Fruit fly (Drosophila melanogaster) whole organism, pupa: Measurements from ENCODE around the gene CG34181.

Experiments
- CG10348 ChIP-seq: fragments of 200-800 bp; sonication (Bioruptor generic); IDR thresholded peaks from 2 replicates; pipeline ENCODE4 v1.3.6; 2022; ENCODE audit warnings: missing biosample characterization, missing genetic modification characterization
- CG12605 ChIP-seq: fragments of 200-800 bp; sonication (Bioruptor generic); IDR thresholded peaks from 2 replicates; pipeline ENCODE4 v1.3.6; 2022; ENCODE audit warnings: missing biosample characterization, missing genetic modification characterization
- CG13204 ChIP-seq: fragments of 200-800 bp; sonication (Bioruptor generic); optimal IDR thresholded peaks from 2 replicates; lab custom pipeline; 2018; ENCODE audit warnings: missing biosample characterization, mild to moderate bottlenecking, missing genetic modification characterization, moderate library complexity
- CG14655 ChIP-seq: fragments of 200-800 bp; sonication (Bioruptor generic); optimal IDR thresholded peaks from 3 replicates; lab custom pipeline; 2017; ENCODE audit warnings: mild to moderate bottlenecking, missing biosample characterization, missing genetic modification reagents, missing genetic modification characterization
- CG15710 ChIP-seq: fragments of 200-800 bp; sonication (Bioruptor generic); optimal IDR thresholded peaks from 2 replicates; lab custom pipeline; 2018; ENCODE audit warnings: missing biosample characterization, mild to moderate bottlenecking, missing genetic modification characterization, moderate library complexity
- CG17806 ChIP-seq: fragments of 200-800 bp; sonication (Bioruptor generic); optimal IDR thresholded peaks from 2 replicates; lab custom pipeline; 2018; ENCODE audit warnings: missing biosample characterization, mild to moderate bottlenecking, missing genetic modification characterization, moderate library complexity
- CG32121 ChIP-seq: fragments of 200-800 bp; sonication (Bioruptor generic); IDR thresholded peaks from 2 replicates; pipeline ENCODE4 v1.3.6; 2022; ENCODE audit warnings: missing biosample characterization, missing genetic modification characterization
- CG34367 ChIP-seq: fragments of 200-800 bp; sonication (Bioruptor generic); optimal IDR thresholded peaks from 2 replicates; lab custom pipeline; 2018; ENCODE audit warnings: missing biosample characterization, mild to moderate bottlenecking, missing genetic modification characterization
- CG4496 ChIP-seq: fragments of 200-800 bp; sonication (Bioruptor generic); IDR thresholded peaks from 3 replicates; pipeline ENCODE4 v1.3.6; 2022; ENCODE audit warnings: missing biosample characterization, missing genetic modification characterization
- CG8159 ChIP-seq: fragments of 200-800 bp; sonication (Bioruptor generic); optimal IDR thresholded peaks from 3 replicates; lab custom pipeline; 2018; ENCODE audit warnings: missing biosample characterization, mild to moderate bottlenecking, missing genetic modification characterization, moderate library complexity
- CG8301 ChIP-seq: fragments of 200-800 bp; sonication (Bioruptor generic); optimal IDR thresholded peaks from 2 replicates; lab custom pipeline; 2018; ENCODE audit warnings: missing biosample characterization, mild to moderate bottlenecking, missing genetic modification characterization
- CG9948 ChIP-seq: fragments of 200-800 bp; sonication (Bioruptor generic); optimal IDR thresholded peaks from 2 replicates; lab custom pipeline; 2018; ENCODE audit warnings: missing biosample characterization, mild to moderate bottlenecking, missing genetic modification characterization, moderate library complexity
- D1 ChIP-seq: fragments of 200-800 bp; sonication (Bioruptor generic); optimal IDR thresholded peaks from 2 replicates; lab custom pipeline; 2018; ENCODE audit warnings: missing biosample characterization, mild to moderate bottlenecking, missing genetic modification characterization, moderate library complexity
- EcR ChIP-seq: fragments of 200-800 bp; sonication (Bioruptor generic); optimal IDR thresholded peaks from 3 replicates; lab custom pipeline; 2019; ENCODE audit warnings: missing biosample characterization, missing genetic modification characterization, mild to moderate bottlenecking, moderate library complexity, missing genetic modification reagents
- Ets98B ChIP-seq: fragments of 200-800 bp; sonication (Bioruptor generic); IDR thresholded peaks from 2 replicates; pipeline ENCODE4 v1.3.6; 2022; ENCODE audit warnings: missing biosample characterization, missing genetic modification characterization
- Pif1A ChIP-seq: fragments of 200-800 bp; sonication (Bioruptor generic); optimal IDR thresholded peaks from 3 replicates; lab custom pipeline; 2016; ENCODE audit warnings: missing biosample characterization, missing genetic modification characterization
- Pif1B ChIP-seq: fragments of 200-800 bp; sonication (Bioruptor generic); optimal IDR thresholded peaks from 3 replicates; lab custom pipeline; 2016; ENCODE audit warnings: missing biosample characterization, missing genetic modification characterization
- Snoo ChIP-seq: fragments of 200-800 bp; sonication (Bioruptor generic); optimal IDR thresholded peaks from 3 replicates; lab custom pipeline; 2017; ENCODE audit warnings: missing biosample characterization, mild to moderate bottlenecking, missing genetic modification characterization, inconsistent platforms
- fd96Ca ChIP-seq: fragments of 200-800 bp; sonication (Bioruptor generic); IDR thresholded peaks from 3 replicates; pipeline ENCODE4 v1.3.6; 2022; ENCODE audit warnings: missing biosample characterization, missing genetic modification characterization
- gl ChIP-seq: fragments of 200-800 bp; sonication (Bioruptor generic); optimal IDR thresholded peaks from 2 replicates; lab custom pipeline; 2018; ENCODE audit warnings: missing biosample characterization, mild to moderate bottlenecking, missing genetic modification characterization
- rn ChIP-seq: fragments of 200-800 bp; sonication (Bioruptor generic); IDR thresholded peaks from 2 replicates; pipeline ENCODE4 v1.3.6; 2022; ENCODE audit warnings: missing biosample characterization, missing genetic modification characterization

The CG34181 gene

dm6 chr2L:9367340-9367739 lies at the start of gene CG34181:
CG34181 (plus strand) TSS chr2L:9367640.
- TF ChIP-seq Snoo (tag; lab: Kevin White, UChicago) (no peak), CG13204 (GFP tag; lab: Kevin White, UChicago) (no peak), fd96Ca (no peak), gl (no peak), D1 (no peak), CG15710 (tag; lab: Kevin White, UChicago) (no peak), EcR (GFP tag; lab: Kevin White, UChicago) (no peak), Ets98B (GFP tag; lab: Robert Waterston, UW) (no peak), CG8159 (tag; lab: Kevin White, UChicago) (no peak), Pif1A (GFP tag; lab: Kevin White, UChicago) (no peak), CG14655 (no peak), CG9948 (tag; lab: Kevin White, UChicago) (no peak), CG12605 (GFP tag; lab: Robert Waterston, UW) (no peak)

dm6 chr2L:9321022-9321421 lies 46.4 kb upstream of the CG34181 start:
- TF ChIP-seq CG32121 (GFP tag; lab: Robert Waterston, UW): no peak
- no peak for TF ChIP-seq CG10348 (GFP tag; lab: Robert Waterston, UW)
- TF ChIP-seq rn (GFP tag; lab: Robert Waterston, UW): no peak
- TF ChIP-seq fd96Ca: no peak
- TF ChIP-seq CG34367 (tag; lab: Kevin White, UChicago): no peak
- TF ChIP-seq D1: no peak
- no peak for TF ChIP-seq CG4496 (GFP tag; lab: Robert Waterston, UW)
- no peak for TF ChIP-seq Snoo (tag; lab: Kevin White, UChicago)
- no peak for TF ChIP-seq CG14655
- no peak for TF ChIP-seq CG17806
- TF ChIP-seq, all 21 proteins: peak for 0

dm6 chr2L:9327444-9327843 lies 40.0 kb upstream of the CG34181 start, which contains the start of gene CG17005:
CG17005 (plus strand) TSS chr2L:9327744.
- TF ChIP-seq Snoo (tag; lab: Kevin White, UChicago) (no peak), CG34367 (tag; lab: Kevin White, UChicago) (no peak), CG32121 (GFP tag; lab: Robert Waterston, UW) (no peak), CG13204 (GFP tag; lab: Kevin White, UChicago) (no peak), CG4496 (GFP tag; lab: Robert Waterston, UW) (no peak), CG8159 (tag; lab: Kevin White, UChicago) (no peak), Pif1A (GFP tag; lab: Kevin White, UChicago) (no peak), CG14655 (no peak), Pif1B (GFP tag; lab: Kevin White, UChicago) (no peak), CG15710 (tag; lab: Kevin White, UChicago) (no peak), CG12605 (GFP tag; lab: Robert Waterston, UW) (no peak)

dm6 chr2L:9330628-9331027 lies 36.8 kb upstream of the CG34181 start, which contains the start of gene Cks30A:
Cks30A (plus strand) TSS chr2L:9330763.
- TF ChIP-seq CG32121 (GFP tag; lab: Robert Waterston, UW): no peak
- no peak for TF ChIP-seq CG4496 (GFP tag; lab: Robert Waterston, UW)
- TF ChIP-seq Pif1A (GFP tag; lab: Kevin White, UChicago): no peak
- TF ChIP-seq CG9948 (tag; lab: Kevin White, UChicago): no peak
- TF ChIP-seq CG13204 (GFP tag; lab: Kevin White, UChicago): no peak
- TF ChIP-seq CG15710 (tag; lab: Kevin White, UChicago): no peak
- TF ChIP-seq Ets98B (GFP tag; lab: Robert Waterston, UW): no peak
- no peak for TF ChIP-seq gl
- no peak for TF ChIP-seq CG8159 (tag; lab: Kevin White, UChicago)
- TF ChIP-seq CG17806: no peak
- TF ChIP-seq Snoo (tag; lab: Kevin White, UChicago): no peak
- TF ChIP-seq fd96Ca: no peak
- no peak for TF ChIP-seq CG10348 (GFP tag; lab: Robert Waterston, UW)
- TF ChIP-seq Pif1B (GFP tag; lab: Kevin White, UChicago): no peak
- no peak for TF ChIP-seq CG12605 (GFP tag; lab: Robert Waterston, UW)
- TF ChIP-seq CG34367 (tag; lab: Kevin White, UChicago): no peak
- TF ChIP-seq CG8301 (tag; lab: Kevin White, UChicago): no peak
- TF ChIP-seq D1: no peak
- no peak for TF ChIP-seq rn (GFP tag; lab: Robert Waterston, UW)
- TF ChIP-seq CG14655: no peak

- no peak for TF ChIP-seq D1
- no peak for TF ChIP-seq rn (GFP tag; lab: Robert Waterston, UW)
- no peak for TF ChIP-seq CG8159 (tag; lab: Kevin White, UChicago)
- TF ChIP-seq CG17806: no peak
- no peak for TF ChIP-seq EcR (GFP tag; lab: Kevin White, UChicago)
- TF ChIP-seq Ets98B (GFP tag; lab: Robert Waterston, UW): no peak
- no peak for TF ChIP-seq CG34367 (tag; lab: Kevin White, UChicago)
- TF ChIP-seq CG32121 (GFP tag; lab: Robert Waterston, UW): no peak
- TF ChIP-seq Snoo (tag; lab: Kevin White, UChicago): no peak
- no peak for TF ChIP-seq Pif1B (GFP tag; lab: Kevin White, UChicago)
- no peak for TF ChIP-seq CG14655
- TF ChIP-seq CG12605 (GFP tag; lab: Robert Waterston, UW): no peak
- no peak for TF ChIP-seq Pif1A (GFP tag; lab: Kevin White, UChicago)
- no peak for TF ChIP-seq CG9948 (tag; lab: Kevin White, UChicago)
- TF ChIP-seq CG13204 (GFP tag; lab: Kevin White, UChicago): no peak
- no peak for TF ChIP-seq gl
- no peak for TF ChIP-seq CG15710 (tag; lab: Kevin White, UChicago)
- TF ChIP-seq, all 21 proteins: peak for 0
These were observed 34.1 kb upstream of the CG34181 start, which contains the start of gene Eaat1 for dm6 chr2L:9333300-9333876. Eaat1 (plus strand) TSS chr2L:9333567.
